Worm (Caenorhabditis elegans) whole organism, L4/young adult: ENCODE results near the gene Y66A7A.7.

ENCODE experiments used
- W03F9.2 ChIP-seq: fragments of 150-350 bp; optimal IDR thresholded peaks from 2 replicates; lab custom pipeline; 2014; ENCODE audit warnings: missing biosample characterization, missing genetic modification characterization
- dao-5 ChIP-seq: sonication (generic microtip); optimal IDR thresholded peaks from 2 replicates; lab custom pipeline; 2016; ENCODE audit warnings: missing genotype, missing genetic modification characterization, moderate library complexity, missing compliant biosample characterization
- him-1 ChIP-seq: sonication (generic microtip); optimal IDR thresholded peaks from 2 replicates; lab custom pipeline; 2016; ENCODE audit warnings: missing genotype, missing genetic modification reagents, missing genetic modification characterization, missing compliant biosample characterization

Y66A7A.7 gene

DNA sequence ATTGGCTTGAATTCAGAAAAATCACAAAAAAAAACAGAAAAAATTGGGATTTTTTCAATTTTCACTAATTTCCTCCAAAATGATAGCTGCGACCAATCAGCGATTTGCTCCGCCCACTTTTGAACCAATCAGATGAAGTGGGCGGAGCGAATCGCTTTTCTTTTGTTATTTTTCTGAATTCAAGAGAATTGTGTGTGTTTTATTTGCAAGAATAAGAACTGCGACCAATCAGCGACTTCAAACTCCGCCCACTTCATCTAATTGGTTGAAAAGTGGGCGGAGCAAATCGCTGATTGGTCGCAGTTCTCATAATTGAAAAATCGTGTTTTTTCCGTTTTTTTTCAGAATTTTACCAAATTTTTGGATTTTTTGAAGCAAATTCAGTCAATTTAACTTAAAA is 46.7 kb downstream of the Y66A7A.7 start:
- no peak for TF ChIP-seq W03F9.2 (tag; lab: Kevin White, UChicago)
- no peak for TF ChIP-seq dao-5 (tag; lab: Kevin White, UChicago)
- TF ChIP-seq him-1 = no peak

DNA sequence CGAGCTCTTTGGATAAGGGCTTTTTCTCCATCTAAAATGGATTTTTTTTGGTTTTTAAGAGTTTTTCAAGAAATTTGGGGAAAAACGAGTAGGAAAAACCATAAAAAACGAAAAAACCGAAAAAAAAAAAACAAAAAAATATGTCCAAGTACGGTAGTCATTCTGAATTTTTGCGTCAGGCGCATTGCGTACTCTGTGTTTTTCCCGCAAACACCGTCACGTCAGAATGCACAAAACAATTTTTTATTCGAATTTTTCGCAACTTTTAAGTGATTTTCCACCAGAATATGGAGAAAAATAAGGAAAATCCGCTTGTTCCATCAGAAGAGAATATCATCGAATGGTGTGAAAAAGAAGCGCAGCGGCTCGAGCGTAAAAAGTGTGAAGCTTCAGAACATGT is 47.9 kb downstream of the Y66A7A.7 start, which contains the start of the genes Y66D12A.6 and ceh-92:
Gene Y66D12A.6 (minus strand): TSS at position 31 of the 400 bp plus-strand sequence.
Gene ceh-92 (plus strand): TSS at position 229 of the 400 bp plus-strand sequence.
- TF ChIP-seq him-1 (no peak), dao-5 (tag; lab: Kevin White, UChicago) (no peak), W03F9.2 (tag; lab: Kevin White, UChicago) (no peak)

DNA sequence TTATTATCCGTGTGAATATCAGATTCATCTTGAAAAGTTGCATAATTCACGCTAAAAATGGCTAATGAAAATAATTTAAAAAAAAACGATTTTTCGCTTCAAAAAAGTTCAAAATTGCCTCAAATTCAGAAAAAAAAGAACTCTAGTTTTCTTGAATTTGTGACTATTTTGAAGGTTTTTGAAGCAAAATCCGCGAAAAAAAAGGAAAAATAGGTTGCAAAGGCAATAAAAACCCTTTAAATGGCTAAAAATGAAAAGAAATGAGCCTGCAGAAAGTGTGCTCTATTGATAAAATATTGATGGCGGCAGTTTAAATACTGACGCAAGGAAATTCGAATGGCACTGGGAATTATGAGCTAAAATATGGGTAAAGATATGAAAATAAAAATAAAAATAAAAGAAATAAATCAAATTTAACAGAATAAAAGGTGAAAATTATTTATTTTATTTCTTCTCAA is 48.8 kb downstream of the Y66A7A.7 start, which contains the start of gene Y66D12A.7:
Gene Y66D12A.7 (minus strand): TSS at position 51 of the 458 bp plus-strand sequence.
- TF ChIP-seq dao-5 (tag; lab: Kevin White, UChicago) (no peak), him-1 (no peak), W03F9.2 (tag; lab: Kevin White, UChicago) (no peak)

DNA sequence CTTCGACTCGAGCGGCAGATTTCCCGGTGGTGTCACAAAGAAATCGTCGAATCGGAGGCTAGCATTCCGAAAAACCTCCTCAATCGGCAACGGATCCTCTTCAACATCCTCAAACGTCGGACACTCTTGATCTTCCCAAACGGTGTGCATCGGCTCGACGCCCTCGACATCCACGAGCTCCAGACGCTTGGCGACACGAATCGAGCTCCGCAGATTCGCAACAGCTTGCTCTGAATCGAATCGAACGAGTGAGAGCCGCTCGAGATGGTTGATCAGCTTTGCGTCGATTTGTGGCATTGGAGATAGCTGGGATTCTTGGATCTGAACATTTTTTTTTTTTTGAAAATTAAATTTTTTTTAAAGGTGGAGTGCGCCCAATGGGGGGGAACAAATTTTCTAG is 49.9 kb downstream of the Y66A7A.7 start:
- TF ChIP-seq him-1 (no peak), W03F9.2 (tag; lab: Kevin White, UChicago) (no peak), dao-5 (tag; lab: Kevin White, UChicago) (no peak)
